Worm (Caenorhabditis elegans) whole organism, L1 larva: Measurements from ENCODE around the gene zip-1.

Source experiments
- C16A3.4 ChIP-seq: fragments of 150-350 bp; optimal IDR thresholded peaks from 2 replicates; lab custom pipeline; 2014; ENCODE audit warnings: missing biosample characterization, missing genetic modification characterization
- C34B4.2 ChIP-seq: sonication (generic microtip); optimal IDR thresholded peaks from 2 replicates; lab custom pipeline; 2017; ENCODE audit warnings: mild to moderate bottlenecking, missing genetic modification characterization, missing compliant biosample characterization
- F16B12.6 ChIP-seq: fragments of 150-350 bp; optimal IDR thresholded peaks from 2 replicates; lab custom pipeline; 2014; ENCODE audit warnings: missing biosample characterization, missing genetic modification characterization
- Y116A8C.19 ChIP-seq: sonication (generic microtip); optimal IDR thresholded peaks from 2 replicates; lab custom pipeline; 2016; ENCODE audit warnings: missing compliant biosample characterization, missing genetic modification characterization, borderline replicate concordance
- aha-1 ChIP-seq: fragments of 150-350 bp; optimal IDR thresholded peaks from 2 replicates; lab custom pipeline; 2014; ENCODE audit warnings: missing biosample characterization, missing genetic modification characterization
- ceh-63 ChIP-seq: fragments of 200-800 bp; sonication (Bioruptor generic); optimal IDR thresholded peaks from 2 replicates; lab custom pipeline; 2018; ENCODE audit warnings: mild to moderate bottlenecking, missing genetic modification characterization, missing compliant biosample characterization
- ceh-8 ChIP-seq: fragments of 200-800 bp; sonication (Bioruptor generic); optimal IDR thresholded peaks from 2 replicates; lab custom pipeline; 2018; ENCODE audit warnings: mild to moderate bottlenecking, missing genetic modification characterization, moderate library complexity, missing compliant biosample characterization
- ceh-82 ChIP-seq, 3 experiments: fragments of 150-350 bp in 1 of 3; sonication (generic microtip) in 2 of 3; optimal IDR thresholded peaks; 2 replicates each; lab custom pipeline; 2014 to 2017; ENCODE audit warnings: missing biosample characterization in 3 of 3, missing genetic modification characterization in 3 of 3
- ceh-90 ChIP-seq: sonication (generic microtip); optimal IDR thresholded peaks from 2 replicates; lab custom pipeline; 2016; ENCODE audit warnings: missing genetic modification characterization, missing compliant biosample characterization
- ces-1 ChIP-seq: fragments of 150-350 bp; optimal IDR thresholded peaks from 2 replicates; lab custom pipeline; 2014; ENCODE audit warnings: missing biosample characterization, missing genetic modification reagents, missing genetic modification characterization
- efl-1 ChIP-seq, 4 experiments: fragments of 150-350 bp; optimal IDR thresholded peaks in 3 of 4; peaks in 1 of 4; 1 replicate in 1 of 4; 2 replicates in 3 of 4; lab custom pipeline; 2014; ENCODE audit warnings: missing biosample characterization in 2 of 4, missing genetic modification characterization in 2 of 4, missing genetic modification reagents in 2 of 4
- egl-13 ChIP-seq: sonication (generic microtip); optimal IDR thresholded peaks from 2 replicates; lab custom pipeline; 2016; ENCODE audit warnings: missing genotype, missing genetic modification reagents, missing genetic modification characterization, missing compliant biosample characterization
- elt-3 ChIP-seq, 6 experiments: fragments of 150-350 bp in 1 of 6; sonication (generic microtip); optimal IDR thresholded peaks; 2 replicates each; lab custom pipeline; 2017 to 2018; ENCODE audit warnings: missing biosample characterization in 6 of 6, missing genetic modification characterization in 6 of 6, inconsistent platforms in 1 of 6
- ets-5 ChIP-seq: fragments of 200-800 bp; sonication (Bioruptor generic); IDR thresholded peaks from 2 replicates; pipeline ENCODE4 v1.3.6; 2022; ENCODE audit warnings: missing genetic modification characterization, missing compliant biosample characterization
- fkh-10 ChIP-seq: sonication (generic microtip); optimal IDR thresholded peaks from 2 replicates; lab custom pipeline; 2017; ENCODE audit warnings: missing biosample characterization, missing genetic modification reagents, missing genetic modification characterization
- fkh-4 ChIP-seq: sonication (generic microtip); optimal IDR thresholded peaks from 2 replicates; lab custom pipeline; 2016; ENCODE audit warnings: missing compliant biosample characterization, missing genetic modification characterization, borderline replicate concordance
- fos-1 ChIP-seq: fragments of 150-350 bp; optimal IDR thresholded peaks from 2 replicates; lab custom pipeline; 2014; ENCODE audit warnings: missing biosample characterization, missing genetic modification characterization
- hlh-4 ChIP-seq: sonication (generic microtip); optimal IDR thresholded peaks from 2 replicates; lab custom pipeline; 2016; ENCODE audit warnings: mild to moderate bottlenecking, missing genetic modification characterization, missing compliant biosample characterization
- hpl-2 ChIP-seq: fragments of 150-350 bp; optimal IDR thresholded peaks from 2 replicates; lab custom pipeline; 2014; ENCODE audit warnings: missing biosample characterization, missing genetic modification reagents, missing genetic modification characterization
- irx-1 ChIP-seq: sonication (generic microtip); optimal IDR thresholded peaks from 2 replicates; lab custom pipeline; 2016; ENCODE audit warnings: missing genetic modification characterization, missing compliant biosample characterization
- isw-1 ChIP-seq: fragments of 200-800 bp; sonication (Bioruptor generic); IDR thresholded peaks from 2 replicates; pipeline ENCODE4 v1.3.6; 2022; ENCODE audit warnings: missing genetic modification characterization, missing compliant biosample characterization
- jun-1 ChIP-seq: fragments of 150-350 bp; optimal IDR thresholded peaks from 2 replicates; lab custom pipeline; 2014; ENCODE audit warnings: missing biosample characterization, missing genetic modification reagents, missing genetic modification characterization
- lin-15B ChIP-seq: fragments of 150-350 bp; sonication (generic microtip); optimal IDR thresholded peaks from 3 replicates; lab custom pipeline; 2014; ENCODE audit warnings: missing biosample characterization, missing genetic modification characterization
- lin-39 ChIP-seq: fragments of 150-350 bp; optimal IDR thresholded peaks from 2 replicates; lab custom pipeline; 2014; ENCODE audit warnings: missing biosample characterization, missing genetic modification reagents, missing genetic modification characterization
- lir-3 ChIP-seq: sonication (generic microtip); optimal IDR thresholded peaks from 2 replicates; lab custom pipeline; 2016; ENCODE audit warnings: mild to moderate bottlenecking, missing genetic modification characterization, moderate library complexity, missing compliant biosample characterization; ENCODE audit not compliant: poor library complexity
- lsy-2 ChIP-seq, 2 experiments: fragments of 150-350 bp; optimal IDR thresholded peaks; 2 replicates each; lab custom pipeline; 2014; ENCODE audit warnings: missing biosample characterization in 2 of 2, missing genetic modification characterization in 2 of 2
- mab-9 ChIP-seq: fragments of 200-800 bp; sonication (Bioruptor generic); IDR thresholded peaks from 2 replicates; pipeline ENCODE4 v1.3.6; 2022; ENCODE audit warnings: missing genetic modification reagents, missing genetic modification characterization, missing compliant biosample characterization
- mdl-1 ChIP-seq, 2 experiments: fragments of 150-350 bp; optimal IDR thresholded peaks; 2 replicates each; lab custom pipeline; 2014 to 2017; ENCODE audit warnings: missing biosample characterization in 2 of 2, missing genetic modification characterization in 2 of 2, inconsistent platforms in 1 of 2
- mef-2 ChIP-seq: fragments of 150-350 bp; optimal IDR thresholded peaks from 2 replicates; lab custom pipeline; 2014; ENCODE audit warnings: missing biosample characterization, missing genetic modification characterization
- mep-1 ChIP-seq: fragments of 150-350 bp; optimal IDR thresholded peaks from 2 replicates; lab custom pipeline; 2014; ENCODE audit warnings: missing biosample characterization, missing genetic modification characterization
- nhr-12 ChIP-seq: sonication (generic microtip); optimal IDR thresholded peaks from 2 replicates; lab custom pipeline; 2017; ENCODE audit warnings: missing biosample characterization, missing genetic modification characterization
- nhr-237 ChIP-seq: fragments of 150-350 bp; optimal IDR thresholded peaks from 2 replicates; lab custom pipeline; 2014; ENCODE audit warnings: missing biosample characterization, missing genetic modification characterization
- nhr-28 ChIP-seq: fragments of 150-350 bp; optimal IDR thresholded peaks from 2 replicates; lab custom pipeline; 2014; ENCODE audit warnings: missing biosample characterization, missing genetic modification characterization
- nhr-71 ChIP-seq: sonication (generic microtip); optimal IDR thresholded peaks from 2 replicates; lab custom pipeline; 2016; ENCODE audit warnings: mild to moderate bottlenecking, missing genetic modification characterization, moderate library complexity, missing compliant biosample characterization
- nhr-77 ChIP-seq: fragments of 150-350 bp; optimal IDR thresholded peaks from 2 replicates; lab custom pipeline; 2014; ENCODE audit warnings: missing biosample characterization, missing genetic modification characterization
- nhr-84 ChIP-seq: sonication (generic microtip); optimal IDR thresholded peaks from 2 replicates; lab custom pipeline; 2017; ENCODE audit warnings: missing biosample characterization, missing genetic modification characterization
- nhr-85 ChIP-seq: sonication (generic microtip); peaks from one replicate; lab custom pipeline; 2016; ENCODE audit warnings: missing genetic modification characterization, inconsistent platforms, missing compliant biosample characterization
- nhr-90 ChIP-seq: sonication (generic microtip); optimal IDR thresholded peaks from 2 replicates; lab custom pipeline; 2016; ENCODE audit warnings: mild to moderate bottlenecking, missing genetic modification characterization, missing compliant biosample characterization; ENCODE audit not compliant: poor library complexity
- pax-3 ChIP-seq: fragments of 200-800 bp; sonication (Bioruptor generic); optimal IDR thresholded peaks from 2 replicates; lab custom pipeline; 2018; ENCODE audit warnings: mild to moderate bottlenecking, missing genetic modification characterization, moderate library complexity, missing compliant biosample characterization
- pqm-1 ChIP-seq: sonication (generic microtip); optimal IDR thresholded peaks from 3 replicates; lab custom pipeline; 2017; ENCODE audit warnings: missing biosample characterization, missing genetic modification characterization
- skn-1 ChIP-seq: fragments of 150-350 bp; optimal IDR thresholded peaks from 2 replicates; lab custom pipeline; 2014; ENCODE audit warnings: missing biosample characterization, missing genetic modification characterization
- snpc-4 ChIP-seq: fragments of 150-350 bp; optimal IDR thresholded peaks from 2 replicates; lab custom pipeline; 2014; ENCODE audit warnings: missing biosample characterization, missing genetic modification characterization
- sptf-1 ChIP-seq: fragments of 150-350 bp; optimal IDR thresholded peaks from 2 replicates; lab custom pipeline; 2014; ENCODE audit warnings: missing biosample characterization, missing genetic modification characterization
- sup-37 ChIP-seq: fragments of 200-800 bp; sonication (Bioruptor generic); optimal IDR thresholded peaks from 2 replicates; lab custom pipeline; 2018; ENCODE audit warnings: mild to moderate bottlenecking, missing genetic modification characterization, missing compliant biosample characterization
- swsn-7 ChIP-seq: sonication (generic microtip); optimal IDR thresholded peaks from 2 replicates; lab custom pipeline; 2016; ENCODE audit warnings: missing genetic modification characterization, missing compliant biosample characterization
- tlp-1 ChIP-seq: fragments of 150-350 bp; optimal IDR thresholded peaks from 2 replicates; lab custom pipeline; 2014; ENCODE audit warnings: missing biosample characterization, missing genetic modification characterization
- unc-130 ChIP-seq: fragments of 150-350 bp; optimal IDR thresholded peaks from 2 replicates; lab custom pipeline; 2017; ENCODE audit warnings: missing biosample characterization, missing genetic modification characterization, inconsistent platforms
- unc-86 ChIP-seq: sonication (generic microtip); optimal IDR thresholded peaks from 2 replicates; lab custom pipeline; 2016; ENCODE audit warnings: missing genetic modification characterization, missing compliant biosample characterization
- unc-98 ChIP-seq: fragments of 200-800 bp; sonication (Bioruptor generic); IDR thresholded peaks from 2 replicates; pipeline ENCODE4 v1.3.6; 2022; ENCODE audit warnings: missing genetic modification characterization, missing compliant biosample characterization
- vab-15 ChIP-seq: sonication (generic microtip); optimal IDR thresholded peaks from 2 replicates; lab custom pipeline; 2017; ENCODE audit warnings: missing genotype, mild to moderate bottlenecking, missing genetic modification characterization, missing compliant biosample characterization
- xbp-1 ChIP-seq: sonication (generic microtip); optimal IDR thresholded peaks from 2 replicates; lab custom pipeline; 2016; ENCODE audit warnings: missing genetic modification characterization, missing compliant biosample characterization
- zag-1 ChIP-seq: fragments of 150-350 bp; optimal IDR thresholded peaks from 2 replicates; lab custom pipeline; 2014; ENCODE audit warnings: missing biosample characterization, missing genetic modification characterization
- zip-4 ChIP-seq: fragments of 200-800 bp; sonication (Bioruptor generic); optimal IDR thresholded peaks from 2 replicates; lab custom pipeline; 2018; ENCODE audit warnings: mild to moderate bottlenecking, missing genetic modification characterization, moderate library complexity, missing compliant biosample characterization
- ztf-4 ChIP-seq: fragments of 150-350 bp; optimal IDR thresholded peaks from 2 replicates; lab custom pipeline; 2014; ENCODE audit warnings: missing biosample characterization, missing genetic modification characterization

The zip-1 gene

DNA sequence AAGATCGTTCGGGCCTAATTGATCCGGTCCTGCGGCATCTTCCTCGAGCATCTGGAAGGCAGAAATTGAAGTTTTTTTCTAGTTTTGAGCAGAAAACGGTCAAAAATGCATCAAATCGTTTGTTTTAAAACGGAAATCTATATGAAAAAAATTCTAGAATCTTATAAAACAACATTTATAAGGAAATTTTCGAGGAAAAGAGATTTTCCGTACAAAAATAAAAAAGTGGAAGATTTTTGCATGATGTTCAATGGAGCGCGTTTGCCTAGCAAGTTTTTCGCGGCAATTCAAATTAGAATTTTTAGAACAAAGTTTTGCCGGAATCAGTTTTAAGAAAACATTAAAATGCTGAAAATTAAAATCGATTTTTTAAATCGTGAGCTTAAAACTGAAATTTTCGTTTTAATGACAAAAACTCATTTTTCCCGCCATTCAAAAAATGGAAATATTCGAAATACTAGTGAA is 43.7 kb downstream of the zip-1 start, which contains the start of gene pph-4.2 (continued):
- TF ChIP-seq nhr-237 (tag; lab: Kevin White, UChicago) (no peak), nhr-28 (tag; lab: Kevin White, UChicago) (no peak), unc-86 (tag; lab: Kevin White, UChicago) (no peak), pax-3 (tag; lab: Kevin White, UChicago) (no peak), C16A3.4 (tag; lab: Kevin White, UChicago) (peak; percentile 43), fos-1 (tag; lab: Kevin White, UChicago) (no peak), ceh-82 (tag; optimal IDR thresholded peaks at IDR 0.05; lab: Kevin White, UChicago) (peak in 1 of 3 experiments; percentile 49), lin-39 (tag; lab: Kevin White, UChicago) (no peak), lsy-2 (tag; optimal IDR thresholded peaks at IDR 0.05; lab: Kevin White, UChicago) (peak; percentile 58 to 78), unc-98 (no peak), xbp-1 (peak; percentile 7), snpc-4 (tag; lab: Kevin White, UChicago) (no peak), vab-15 (tag; lab: Kevin White, UChicago) (no peak), nhr-90 (tag; lab: Kevin White, UChicago) (peak; percentile 8), elt-3 (tag; optimal IDR thresholded peaks at IDR 0.05; lab: Kevin White, UChicago) (no peak), mab-9 (GFP tag; lab: Robert Waterston, UW) (no peak), fkh-4 (tag; lab: Kevin White, UChicago) (no peak), sptf-1 (tag; lab: Kevin White, UChicago) (no peak), mef-2 (tag; lab: Kevin White, UChicago) (no peak), sup-37 (GFP tag; lab: Kevin White, UChicago) (no peak), Y116A8C.19 (tag; lab: Kevin White, UChicago) (no peak), zip-4 (GFP tag; lab: Kevin White, UChicago) (no peak), F16B12.6 (peak; percentile 56), mep-1 (tag; lab: Kevin White, UChicago) (peak; percentile 43), hlh-4 (tag; lab: Kevin White, UChicago) (no peak), isw-1 (GFP tag; lab: Robert Waterston, UW) (no peak), irx-1 (tag; lab: Kevin White, UChicago) (no peak), ztf-4 (no peak), swsn-7 (no peak), skn-1 (tag; lab: Kevin White, UChicago) (peak; percentile 62), ces-1 (GFP tag; lab: Kevin White, UChicago) (no peak), ceh-63 (GFP tag; lab: Kevin White, UChicago) (no peak), jun-1 (no peak), ets-5 (GFP tag; lab: Robert Waterston, UW) (no peak), nhr-84 (tag; lab: Kevin White, UChicago) (no peak), nhr-12 (no peak), nhr-77 (tag; lab: Kevin White, UChicago) (no peak), pqm-1 (tag; lab: Kevin White, UChicago) (no peak), mdl-1 (tag; optimal IDR thresholded peaks at IDR 0.05; lab: Kevin White, UChicago) (no peak), lir-3 (tag; lab: Kevin White, UChicago) (no peak), fkh-10 (GFP tag; lab: Kevin White, UChicago) (no peak), egl-13 (no peak), C34B4.2 (tag; lab: Kevin White, UChicago) (no peak), tlp-1 (tag; lab: Kevin White, UChicago) (no peak), hpl-2 (no peak), nhr-71 (tag; lab: Kevin White, UChicago) (no peak), zag-1 (tag; lab: Kevin White, UChicago) (no peak), unc-130 (tag; lab: Kevin White, UChicago) (no peak), nhr-85 (no peak), efl-1 (optimal IDR thresholded peaks at IDR 0.05; lab: Kevin White, UChicago) (peak; percentile 81 to 93), efl-1 (GFP tag; optimal IDR thresholded peaks at IDR 0.05 in 1 of 2; lab: Kevin White, UChicago) (peak; percentile 92 to 99), lin-15B (peak; percentile 42), ceh-90 (tag; lab: Kevin White, UChicago) (no peak), ceh-8 (GFP tag; lab: Kevin White, UChicago) (no peak), aha-1 (tag; lab: Kevin White, UChicago) (no peak)
